Fruit fly (Drosophila melanogaster) S2 (cell line): ENCODE data around the gene CG34310.

Experiments used
- CG8478 ChIP-seq: fragments of >200 bp; optimal IDR thresholded peaks from 2 replicates; lab custom pipeline; 2018
- CTCF ChIP-seq, 2 experiments: fragments of >200 bp; optimal IDR thresholded peaks; 2 replicates each; lab custom pipeline; 2018

DNA sequence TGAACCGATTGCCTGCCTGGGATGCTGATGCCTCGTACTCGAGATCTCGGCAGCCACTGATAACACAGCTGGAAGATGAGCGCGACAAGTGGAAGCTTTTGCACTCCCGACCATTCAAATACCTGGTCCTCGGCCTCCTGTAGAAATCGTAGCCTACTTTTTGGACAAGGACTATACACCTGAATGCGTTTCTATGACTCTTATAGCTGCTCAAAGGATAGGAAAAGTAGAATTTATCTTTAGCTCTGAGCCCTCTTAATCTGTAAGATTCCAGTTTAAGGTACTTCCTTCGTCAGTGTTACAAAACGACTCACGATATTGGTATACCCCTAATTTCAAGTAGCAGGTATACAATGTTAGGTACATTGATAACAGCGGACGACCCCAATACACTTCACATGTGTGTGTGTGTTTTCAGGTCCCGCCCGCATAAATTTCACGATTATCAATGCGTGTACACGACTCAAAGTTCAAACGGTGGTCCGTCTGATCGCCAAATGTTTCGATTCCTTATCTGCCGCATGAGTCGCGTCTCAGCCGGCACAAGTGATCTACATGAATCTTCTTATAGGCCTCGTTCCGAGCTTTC lies 52.8 kb downstream of the CG34310 start, which contains the start of gene AkhR:
- TF ChIP-seq CG8478 (lab: Kevin White, UChicago), result no peak
- no peak for TF ChIP-seq CTCF (optimal IDR thresholded peaks at IDR 0.05; lab: Kevin White, UChicago)
